Worm (Caenorhabditis elegans) whole organism, L3 larva: ENCODE data around the gene klp-3.

Experiments used
- R02D3.7 ChIP-seq: fragments of 150-350 bp; optimal IDR thresholded peaks from 2 replicates; lab custom pipeline; 2014; ENCODE audit warnings: missing biosample characterization, missing genetic modification characterization
- ZK546.5 ChIP-seq: sonication (generic microtip); optimal IDR thresholded peaks from 2 replicates; lab custom pipeline; 2017; ENCODE audit warnings: missing biosample characterization, missing genetic modification characterization
- ceh-16 ChIP-seq: sonication (generic microtip); optimal IDR thresholded peaks from 2 replicates; lab custom pipeline; 2017; ENCODE audit warnings: missing biosample characterization, missing genetic modification characterization
- ceh-28 ChIP-seq: fragments of 150-350 bp; optimal IDR thresholded peaks from 2 replicates; lab custom pipeline; 2014; ENCODE audit warnings: missing biosample characterization, missing genetic modification reagents, missing genetic modification characterization
- ceh-82 ChIP-seq: fragments of 150-350 bp; optimal IDR thresholded peaks from 2 replicates; lab custom pipeline; 2014; ENCODE audit warnings: missing biosample characterization, missing genetic modification characterization
- ceh-9 ChIP-seq: sonication (generic microtip); optimal IDR thresholded peaks from 2 replicates; lab custom pipeline; 2018; ENCODE audit warnings: missing biosample characterization, missing genetic modification characterization
- daf-12 ChIP-seq: fragments of 150-350 bp; optimal IDR thresholded peaks from 2 replicates; lab custom pipeline; 2014; ENCODE audit warnings: missing biosample characterization, missing genetic modification reagents, missing genetic modification characterization
- egl-5 ChIP-seq: fragments of 150-350 bp; optimal IDR thresholded peaks from 2 replicates; lab custom pipeline; 2017; ENCODE audit warnings: missing biosample characterization, missing genetic modification reagents, missing genetic modification characterization, inconsistent platforms
- elt-1 ChIP-seq: fragments of 150-350 bp; optimal IDR thresholded peaks from 2 replicates; lab custom pipeline; 2014; ENCODE audit warnings: missing biosample characterization, missing genetic modification characterization
- elt-2 ChIP-seq: sonication (generic microtip); optimal IDR thresholded peaks from 2 replicates; lab custom pipeline; 2016; ENCODE audit warnings: missing genetic modification reagents, mild to moderate bottlenecking, missing genetic modification characterization, missing compliant biosample characterization
- fkh-10 ChIP-seq: sonication (generic microtip); optimal IDR thresholded peaks from 2 replicates; lab custom pipeline; 2017; ENCODE audit warnings: missing biosample characterization, missing genetic modification reagents, missing genetic modification characterization
- fkh-2 ChIP-seq: fragments of 150-350 bp; optimal IDR thresholded peaks from 2 replicates; lab custom pipeline; 2014; ENCODE audit warnings: missing biosample characterization, missing genetic modification reagents, missing genetic modification characterization
- fos-1 ChIP-seq: fragments of 150-350 bp; optimal IDR thresholded peaks from 2 replicates; lab custom pipeline; 2014; ENCODE audit warnings: missing biosample characterization, missing genetic modification characterization
- hmg-11 ChIP-seq: sonication (generic microtip); optimal IDR thresholded peaks from 2 replicates; lab custom pipeline; 2016; ENCODE audit warnings: missing genetic modification characterization, missing compliant biosample characterization
- jun-1 ChIP-seq: fragments of 150-350 bp; optimal IDR thresholded peaks from 2 replicates; lab custom pipeline; 2014; ENCODE audit warnings: missing biosample characterization, missing genetic modification reagents, missing genetic modification characterization
- lin-15B ChIP-seq: fragments of 150-350 bp; optimal IDR thresholded peaks from 2 replicates; lab custom pipeline; 2014; ENCODE audit warnings: missing biosample characterization, missing genetic modification characterization
- lin-39 ChIP-seq: fragments of 150-350 bp; optimal IDR thresholded peaks from 2 replicates; lab custom pipeline; 2018; ENCODE audit warnings: missing biosample characterization, missing genetic modification reagents, missing genetic modification characterization
- lsy-12 ChIP-seq: sonication (generic microtip); optimal IDR thresholded peaks from 2 replicates; lab custom pipeline; 2016; ENCODE audit warnings: mild to moderate bottlenecking, missing genetic modification characterization, missing compliant biosample characterization
- mdl-1 ChIP-seq: fragments of 150-350 bp; optimal IDR thresholded peaks from 2 replicates; lab custom pipeline; 2014; ENCODE audit warnings: missing biosample characterization, missing genetic modification characterization
- mml-1 ChIP-seq: fragments of 150-350 bp; sonication (generic microtip); optimal IDR thresholded peaks from 3 replicates; lab custom pipeline; 2014; ENCODE audit warnings: missing biosample characterization, missing genetic modification characterization
- nfya-1 ChIP-seq: sonication (generic microtip); optimal IDR thresholded peaks from 2 replicates; lab custom pipeline; 2017; ENCODE audit warnings: missing genetic modification characterization, mild to moderate bottlenecking, missing compliant biosample characterization, antibody characterized with exemption, moderate library complexity; ENCODE audit not compliant: insufficient read depth
- nhr-11 ChIP-seq: fragments of 150-350 bp; optimal IDR thresholded peaks from 2 replicates; lab custom pipeline; 2014; ENCODE audit warnings: missing biosample characterization, missing genetic modification characterization
- nhr-12 ChIP-seq: fragments of 150-350 bp; optimal IDR thresholded peaks from 2 replicates; lab custom pipeline; 2014; ENCODE audit warnings: missing biosample characterization, missing genetic modification characterization
- nhr-23 ChIP-seq: fragments of 150-350 bp; optimal IDR thresholded peaks from 2 replicates; lab custom pipeline; 2014; ENCODE audit warnings: missing biosample characterization, missing genetic modification reagents, missing genetic modification characterization
- nhr-25 ChIP-seq: sonication (generic microtip); optimal IDR thresholded peaks from 2 replicates; lab custom pipeline; 2017; ENCODE audit warnings: missing biosample characterization, missing genetic modification characterization
- nhr-28 ChIP-seq: fragments of 150-350 bp; optimal IDR thresholded peaks from 2 replicates; lab custom pipeline; 2014; ENCODE audit warnings: missing biosample characterization, missing genetic modification characterization
- nhr-43 ChIP-seq: sonication (generic microtip); optimal IDR thresholded peaks from 2 replicates; lab custom pipeline; 2016; ENCODE audit warnings: mild to moderate bottlenecking, missing genetic modification characterization, missing compliant biosample characterization; ENCODE audit not compliant: poor library complexity, severe bottlenecking
- nhr-76 ChIP-seq: fragments of 150-350 bp; sonication (generic microtip); optimal IDR thresholded peaks from 5 replicates; lab custom pipeline; 2014; ENCODE audit warnings: missing biosample characterization, missing genetic modification characterization
- nhr-77 ChIP-seq: fragments of 150-350 bp; optimal IDR thresholded peaks from 2 replicates; lab custom pipeline; 2014; ENCODE audit warnings: missing biosample characterization, missing genetic modification characterization
- pha-4 ChIP-seq: fragments of 150-350 bp; optimal IDR thresholded peaks from 2 replicates; lab custom pipeline; 2014; ENCODE audit warnings: missing biosample characterization, missing genetic modification reagents, missing genetic modification characterization
- pqm-1 ChIP-seq: fragments of 150-350 bp; optimal IDR thresholded peaks from 2 replicates; lab custom pipeline; 2017; ENCODE audit warnings: missing biosample characterization, missing genetic modification characterization, inconsistent platforms
- skn-1 ChIP-seq: fragments of 150-350 bp; optimal IDR thresholded peaks from 2 replicates; lab custom pipeline; 2014; ENCODE audit warnings: missing biosample characterization, missing genetic modification characterization
- snpc-4 ChIP-seq: fragments of 150-350 bp; optimal IDR thresholded peaks from 2 replicates; lab custom pipeline; 2014; ENCODE audit warnings: missing biosample characterization, missing genetic modification characterization
- tbx-2 ChIP-seq: sonication (generic microtip); optimal IDR thresholded peaks from 2 replicates; lab custom pipeline; 2016; ENCODE audit warnings: mild to moderate bottlenecking, missing genetic modification characterization, missing compliant biosample characterization
- unc-39 ChIP-seq: sonication (generic microtip); optimal IDR thresholded peaks from 4 replicates; lab custom pipeline; 2017; ENCODE audit warnings: missing biosample characterization, missing genetic modification characterization
- unc-62 ChIP-seq: fragments of 150-350 bp; sonication (generic microtip); optimal IDR thresholded peaks from 4 replicates; lab custom pipeline; 2014; ENCODE audit warnings: missing biosample characterization, missing genetic modification reagents, missing genetic modification characterization
- zag-1 ChIP-seq: fragments of 150-350 bp; optimal IDR thresholded peaks from 2 replicates; lab custom pipeline; 2014; ENCODE audit warnings: missing biosample characterization, missing genetic modification characterization
- ztf-4 ChIP-seq: fragments of 150-350 bp; optimal IDR thresholded peaks from 2 replicates; lab custom pipeline; 2014; ENCODE audit warnings: missing biosample characterization, missing genetic modification characterization

The klp-3 gene

ce11 chrII:7819359-7819758 is 22.8 kb upstream of the klp-3 start:
- TF ChIP-seq fkh-10 (GFP tag; lab: Kevin White, UChicago), result no peak
- TF ChIP-seq fkh-2 (tag; lab: Kevin White, UChicago), result no peak
- TF ChIP-seq nhr-23 (tag; lab: Kevin White, UChicago), result no peak
- no peak for TF ChIP-seq pha-4 (tag; lab: Kevin White, UChicago)
- TF ChIP-seq nhr-76 (tag; lab: Kevin White, UChicago), result no peak
- TF ChIP-seq daf-12 (tag; lab: Kevin White, UChicago), result no peak
- no peak for TF ChIP-seq hmg-11 (tag; lab: Kevin White, UChicago)
- no peak for TF ChIP-seq nhr-77
- TF ChIP-seq ceh-28 (tag; lab: Kevin White, UChicago), result no peak
- TF ChIP-seq snpc-4 (tag; lab: Kevin White, UChicago), result no peak
- no peak for TF ChIP-seq nhr-12 (tag; lab: Kevin White, UChicago)
- TF ChIP-seq lin-39 (tag; lab: Kevin White, UChicago), result no peak
- no peak for TF ChIP-seq mml-1 (tag; lab: Kevin White, UChicago)
- TF ChIP-seq nhr-43 (tag; lab: Kevin White, UChicago), result no peak
- TF ChIP-seq unc-39 (tag; lab: Kevin White, UChicago), result no peak
- no peak for TF ChIP-seq lin-15B (tag; lab: Kevin White, UChicago)
- no peak for TF ChIP-seq jun-1 (tag; lab: Kevin White, UChicago)
- TF ChIP-seq, all 47 proteins: peak for 0

ce11 chrII:7822454-7822853 is 19.7 kb upstream of the klp-3 start, which contains the start of gene irld-47:
TSS of gene irld-47 (minus strand) at chrII:7822554.
- TF ChIP-seq elt-1, result no peak
- TF ChIP-seq nhr-76 (tag; lab: Kevin White, UChicago), result no peak
- no peak for TF ChIP-seq nhr-43 (tag; lab: Kevin White, UChicago)
- no peak for TF ChIP-seq ceh-16 (tag; lab: Kevin White, UChicago)
- no peak for TF ChIP-seq zag-1 (tag; lab: Kevin White, UChicago)
- TF ChIP-seq tbx-2 (tag; lab: Kevin White, UChicago), result no peak
- TF ChIP-seq lsy-12 (tag; lab: Kevin White, UChicago), result no peak
- no peak for TF ChIP-seq nfya-1
- no peak for TF ChIP-seq lin-39 (tag; lab: Kevin White, UChicago)
- TF ChIP-seq ceh-9 (tag; lab: Kevin White, UChicago), result no peak
- no peak for TF ChIP-seq nhr-25 (tag; lab: Kevin White, UChicago)
- TF ChIP-seq jun-1 (tag; lab: Kevin White, UChicago), result no peak
- no peak for TF ChIP-seq ztf-4
- TF ChIP-seq R02D3.7, result no peak
- TF ChIP-seq elt-2 (tag; lab: Kevin White, UChicago), result no peak
- no peak for TF ChIP-seq mdl-1 (tag; lab: Kevin White, UChicago)
- TF ChIP-seq nhr-28 (tag; lab: Kevin White, UChicago), result no peak
- TF ChIP-seq egl-5 (tag; lab: Kevin White, UChicago), result no peak
- TF ChIP-seq, all 47 proteins: peak for 0

- TF ChIP-seq nhr-43 (tag; lab: Kevin White, UChicago) (no peak), ceh-16 (tag; lab: Kevin White, UChicago) (no peak), mml-1 (tag; lab: Kevin White, UChicago) (no peak), R02D3.7 (no peak), lsy-12 (tag; lab: Kevin White, UChicago) (no peak), fos-1 (tag; lab: Kevin White, UChicago) (no peak), pqm-1 (tag; lab: Kevin White, UChicago) (no peak), unc-62 (GFP tag; lab: Kevin White, UChicago) (no peak), skn-1 (tag; lab: Kevin White, UChicago) (no peak), ceh-82 (no peak), nhr-11 (no peak), jun-1 (tag; lab: Kevin White, UChicago) (no peak), nhr-23 (tag; lab: Kevin White, UChicago) (no peak), egl-5 (tag; lab: Kevin White, UChicago) (no peak), fkh-10 (GFP tag; lab: Kevin White, UChicago) (no peak), ZK546.5 (no peak), tbx-2 (tag; lab: Kevin White, UChicago) (no peak), ztf-4 (no peak), elt-1 (no peak)
Measured at ce11 chrII:7825107-7825506, 17.0 kb upstream of the klp-3 start, which contains the start of gene srw-62. TSS of gene srw-62 (plus strand) at chrII:7825407.
